Fruit fly (Drosophila melanogaster): Measurements from ENCODE around the gene olf413.

olf413 gene

DNA sequence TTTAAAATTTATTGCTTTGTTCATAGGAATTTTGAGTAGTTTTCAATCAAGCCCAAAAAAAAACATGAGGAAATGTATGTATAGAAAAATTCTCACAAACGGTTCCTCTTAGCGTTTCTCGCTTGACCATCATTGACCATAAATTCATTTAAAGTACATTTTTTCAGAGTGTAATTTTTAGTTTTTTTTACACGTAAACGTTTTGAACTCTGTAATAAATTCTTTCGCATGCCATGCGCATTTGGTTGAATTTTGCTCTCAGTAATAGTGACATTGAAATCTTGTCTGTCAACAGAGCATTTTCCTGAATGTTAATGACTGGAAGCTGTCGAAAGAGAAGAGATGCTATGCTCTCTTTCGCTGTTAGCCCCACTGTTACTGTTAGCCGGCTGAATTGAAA, 1.5 kb upstream of the olf413 start:
- TF ChIP-seq esg (GFP tag; conservative IDR thresholded peaks at IDR 0.05), result peak; percentile 42; the same call in 1 of the 2 replicates
- peak; percentile 8 for TF ChIP-seq CG10979 (tag; optimal IDR thresholded peaks at IDR 0.05)
- TF ChIP-seq Drgx (GFP tag; IDR thresholded peaks at IDR 0.05), result peak; percentile 42; the same call in 1 of the 2 replicates
- peak; percentile 13 for TF ChIP-seq unpg (GFP tag; optimal IDR thresholded peaks at IDR 0.05)
- no peak for TF ChIP-seq CG7372 (GFP tag; IDR thresholded peaks at IDR 0.05)
- peak; percentile 7 for TF ChIP-seq gsb-n (tag; optimal IDR thresholded peaks at IDR 0.05)
- TF ChIP-seq slbo (GFP tag; IDR thresholded peaks at IDR 0.05), result peak; percentile 42
- peak; percentile 35 for TF ChIP-seq CG13624 (GFP tag; optimal IDR thresholded peaks at IDR 0.05)
- no peak for TF ChIP-seq CG10462 (GFP tag; optimal IDR thresholded peaks at IDR 0.05)
- peak; percentile 3 for TF ChIP-seq caup (GFP tag; optimal IDR thresholded peaks at IDR 0.05; ENCODE audit: severe bottlenecking)
- TF ChIP-seq PHDP (tag; optimal IDR thresholded peaks at IDR 0.05), result peak; percentile 0
- TF ChIP-seq Side (GFP tag; optimal IDR thresholded peaks at IDR 0.05), result peak; percentile 22
- peak; percentile 16; the same call in 1 of the 2 replicates for TF ChIP-seq CG6689 (GFP tag; IDR thresholded peaks at IDR 0.05)
- peak; percentile 30 for TF ChIP-seq CG2678 (tag; optimal IDR thresholded peaks at IDR 0.05)
- TF ChIP-seq CG12219 (GFP tag; optimal IDR thresholded peaks at IDR 0.05), result no peak
- TF ChIP-seq CG14014 (GFP tag; IDR thresholded peaks at IDR 0.05), result peak; percentile 43; the same call in 1 of the 2 replicates
- TF ChIP-seq hkb (optimal IDR thresholded peaks at IDR 0.05), result no peak
- TF ChIP-seq hkb (GFP tag; IDR thresholded peaks at IDR 0.05), result peak; percentile 42
- no peak for TF ChIP-seq CG4820 (GFP tag; optimal IDR thresholded peaks at IDR 0.05)
- TF ChIP-seq CG10209 (GFP tag; optimal IDR thresholded peaks at IDR 0.05), result peak; percentile 19
- peak; percentile 69 for TF ChIP-seq abd-A (tag; optimal IDR thresholded peaks at IDR 0.05)
- TF ChIP-seq CG2199 (GFP tag; IDR thresholded peaks at IDR 0.05), result peak; percentile 96
- TF ChIP-seq yki (optimal IDR thresholded peaks at IDR 0.05), result no peak
- TF ChIP-seq CG18599 (GFP tag; optimal IDR thresholded peaks at IDR 0.05), result peak; percentile 45
- TF ChIP-seq CG13287 (GFP tag; IDR thresholded peaks at IDR 0.05; ENCODE audit: partially characterized antibody), result 0 out of 2 replicates have a peak, but pooled peaks have one; percentile 9
- TF ChIP-seq Blimp-1 (GFP tag; optimal IDR thresholded peaks at IDR 0.05), result peak; percentile 7
- TF ChIP-seq nmo (GFP tag; optimal IDR thresholded peaks at IDR 0.05), result peak; percentile 26
- no peak for TF ChIP-seq pita (GFP tag; optimal IDR thresholded peaks at IDR 0.05)
- TF ChIP-seq ewg (GFP tag; optimal IDR thresholded peaks at IDR 0.05), result peak; percentile 59
- peak; percentile 0 for TF ChIP-seq CG7556 (GFP tag; optimal IDR thresholded peaks at IDR 0.05)
- peak; percentile 81 for TF ChIP-seq Med (GFP tag)
- TF ChIP-seq Hr51 (GFP tag; optimal IDR thresholded peaks at IDR 0.05), result peak in 1 of 2 experiments; percentile 40
- TF ChIP-seq gcm (GFP tag; optimal IDR thresholded peaks at IDR 0.05), result no peak
- peak; percentile 5 for TF ChIP-seq CG13424 (tag; optimal IDR thresholded peaks at IDR 0.05)
- peak; percentile 14 for TF ChIP-seq CG15269 (tag; optimal IDR thresholded peaks at IDR 0.05)
- TF ChIP-seq HHEX (GFP tag; optimal IDR thresholded peaks at IDR 0.05), result peak; percentile 20
- TF ChIP-seq sd (tag; optimal IDR thresholded peaks at IDR 0.05), result peak; percentile 90
- TF ChIP-seq fd3F (GFP tag; optimal IDR thresholded peaks at IDR 0.05), result peak; percentile 1
- TF ChIP-seq nerfin-1 (tag; optimal IDR thresholded peaks at IDR 0.05), result peak; percentile 77
- peak; percentile 49; the same call in 1 of the 2 replicates for TF ChIP-seq Rfx (GFP tag; IDR thresholded peaks at IDR 0.05)
- TF ChIP-seq dysf (GFP tag; IDR thresholded peaks at IDR 0.05), result peak; percentile 50; the same call in 1 of the 3 replicates
- TF ChIP-seq CG17186 (GFP tag; optimal IDR thresholded peaks at IDR 0.05), result no peak
- no peak for TF ChIP-seq CG7928 (GFP tag; optimal IDR thresholded peaks at IDR 0.05)
- TF ChIP-seq CG30403 (GFP tag; optimal IDR thresholded peaks at IDR 0.05), result peak; percentile 19
- 0 out of 2 replicates have a peak, but pooled peaks have one; percentile 34 for TF ChIP-seq Ptx1 (GFP tag; IDR thresholded peaks at IDR 0.05)
- 0 out of 2 replicates have a peak, but pooled peaks have one; percentile 11 for TF ChIP-seq vvl (GFP tag; IDR thresholded peaks at IDR 0.05)
- TF ChIP-seq CG2120 (GFP tag; optimal IDR thresholded peaks at IDR 0.05), result peak; percentile 43
- TF ChIP-seq bcd (GFP tag; optimal IDR thresholded peaks at IDR 0.05), result peak; percentile 22
- TF ChIP-seq tgo (GFP tag; IDR thresholded peaks at IDR 0.05), result peak; percentile 40; the same call in 1 of the 3 replicates
- TF ChIP-seq CG3163 (GFP tag; optimal IDR thresholded peaks at IDR 0.05), result peak; percentile 78
